Fruit fly (Drosophila melanogaster) whole organism, adult: ENCODE measurements around the gene CG7276.
A peak's percentile ranks its signal among the peaks of the same experiment; 100 is the strongest.

Experiments
- CG11617 ChIP-seq: fragments of 200-800 bp; sonication (Bioruptor generic); optimal IDR thresholded peaks from 2 replicates; lab custom pipeline; 2017; ENCODE audit warnings: mild to moderate bottlenecking, missing biosample characterization, missing genetic modification reagents, missing genetic modification characterization
- CG12768 ChIP-seq: fragments of 200-800 bp; sonication (Bioruptor generic); optimal IDR thresholded peaks from 2 replicates; lab custom pipeline; 2017; ENCODE audit warnings: missing biosample characterization, missing genetic modification characterization, mild to moderate bottlenecking, moderate library complexity, missing genetic modification reagents
- CG14711 ChIP-seq: fragments of 200-800 bp; sonication (Bioruptor generic); optimal IDR thresholded peaks from 2 replicates; lab custom pipeline; 2018; ENCODE audit warnings: missing biosample characterization, mild to moderate bottlenecking, missing genetic modification characterization, moderate library complexity
- CG1620 ChIP-seq: fragments of 200-800 bp; sonication (Bioruptor generic); optimal IDR thresholded peaks from 2 replicates; lab custom pipeline; 2016; ENCODE audit warnings: missing biosample characterization, missing genetic modification characterization
- CG33017 ChIP-seq: fragments of 200-800 bp; sonication (Bioruptor generic); optimal IDR thresholded peaks from 2 replicates; lab custom pipeline; 2018; ENCODE audit warnings: missing biosample characterization, mild to moderate bottlenecking, missing genetic modification characterization, moderate library complexity
- CG5204 ChIP-seq: fragments of 200-800 bp; sonication (Bioruptor generic); optimal IDR thresholded peaks from 2 replicates; lab custom pipeline; 2016; ENCODE audit warnings: missing biosample characterization, missing genetic modification characterization
- CG7045 ChIP-seq: fragments of 200-800 bp; sonication (Bioruptor generic); optimal IDR thresholded peaks from 2 replicates; lab custom pipeline; 2017; ENCODE audit warnings: missing biosample characterization, mild to moderate bottlenecking, missing genetic modification characterization
- CG7101 ChIP-seq: fragments of 200-800 bp; sonication (Bioruptor generic); optimal IDR thresholded peaks from 2 replicates; lab custom pipeline; 2018; ENCODE audit warnings: missing biosample characterization, mild to moderate bottlenecking, missing genetic modification characterization, moderate library complexity
- Clk ChIP-seq: fragments of 200-800 bp; sonication (Bioruptor generic); optimal IDR thresholded peaks from 2 replicates; lab custom pipeline; 2017; ENCODE audit warnings: missing biosample characterization, missing genetic modification characterization
- Crg-1 ChIP-seq: fragments of 200-800 bp; sonication (Bioruptor generic); optimal IDR thresholded peaks from 2 replicates; lab custom pipeline; 2016; ENCODE audit warnings: missing biosample characterization, missing genetic modification characterization
- Hr96 ChIP-seq: fragments of 200-800 bp; sonication (Bioruptor generic); optimal IDR thresholded peaks from 2 replicates; lab custom pipeline; 2016; ENCODE audit warnings: missing biosample characterization, missing genetic modification characterization
- Mnt ChIP-seq: fragments of 200-800 bp; sonication (Bioruptor generic); optimal IDR thresholded peaks from 2 replicates; lab custom pipeline; 2016; ENCODE audit warnings: missing biosample characterization, mild to moderate bottlenecking, missing genetic modification characterization
- bab1 ChIP-seq: fragments of 200-800 bp; sonication (Bioruptor generic); optimal IDR thresholded peaks from 3 replicates; lab custom pipeline; 2019; ENCODE audit warnings: missing biosample characterization, mild to moderate bottlenecking, missing genetic modification characterization, moderate library complexity
- cic ChIP-seq: fragments of 200-800 bp; sonication (Bioruptor generic); optimal IDR thresholded peaks from 2 replicates; lab custom pipeline; 2017; ENCODE audit warnings: missing biosample characterization, mild to moderate bottlenecking, missing genetic modification characterization, moderate library complexity
- cnc ChIP-seq, 2 experiments: fragments of >200 bp; optimal IDR thresholded peaks; 2 replicates each; lab custom pipeline; 2017
- kay ChIP-seq: fragments of 200-800 bp; sonication (Bioruptor generic); peaks from one replicate; lab custom pipeline; 2016; ENCODE audit warnings: missing biosample characterization, missing genetic modification characterization, borderline replicate concordance
- ovo ChIP-seq: fragments of 200-800 bp; sonication (Bioruptor generic); optimal IDR thresholded peaks from 2 replicates; lab custom pipeline; 2016; ENCODE audit warnings: missing biosample characterization, missing genetic modification characterization
- pad ChIP-seq: fragments of 200-800 bp; sonication (Bioruptor generic); optimal IDR thresholded peaks from 3 replicates; lab custom pipeline; 2017; ENCODE audit warnings: missing biosample characterization, missing genetic modification characterization, mild to moderate bottlenecking, moderate library complexity, missing genetic modification reagents
- tj ChIP-seq: fragments of 200-800 bp; sonication (Bioruptor generic); optimal IDR thresholded peaks from 3 replicates; lab custom pipeline; 2017; ENCODE audit warnings: missing biosample characterization, mild to moderate bottlenecking, missing genetic modification characterization, moderate library complexity
- toe ChIP-seq: fragments of 200-800 bp; sonication (Bioruptor generic); optimal IDR thresholded peaks from 2 replicates; lab custom pipeline; 2016; ENCODE audit warnings: missing biosample characterization, missing genetic modification characterization

Gene CG7276

DNA sequence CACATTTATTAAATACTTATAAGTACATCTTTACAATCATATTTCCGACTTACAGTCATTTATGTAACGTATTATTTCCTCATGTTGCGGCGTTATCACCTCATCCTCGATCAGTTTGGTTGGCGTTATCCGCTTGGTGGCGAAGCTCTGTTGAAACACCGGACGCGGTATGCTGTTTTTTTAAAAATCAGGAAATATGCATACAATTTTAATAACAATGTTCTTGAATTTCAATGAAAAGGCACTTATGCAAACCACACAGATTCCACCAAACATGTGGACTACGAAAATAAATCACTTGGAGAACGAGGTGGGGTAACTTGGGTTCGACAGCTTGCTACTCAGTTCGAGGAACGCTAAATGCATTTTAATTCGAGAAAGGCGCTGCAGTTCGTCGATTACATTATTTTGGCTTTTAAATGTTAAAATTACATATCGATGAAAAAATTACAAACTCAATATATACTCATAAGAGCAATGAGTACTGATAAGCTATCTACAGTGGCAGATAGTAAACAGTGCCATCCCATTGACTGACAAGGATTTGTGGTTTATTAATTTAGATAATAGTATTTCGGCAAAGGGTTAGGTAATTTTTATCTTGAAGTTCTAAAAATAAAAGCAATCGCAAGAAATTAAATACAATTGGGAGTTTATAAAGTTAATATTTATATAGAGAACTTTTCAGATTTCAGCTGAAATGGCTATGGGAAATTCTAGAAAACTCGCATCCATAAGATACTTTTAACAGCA, 8.3 kb downstream of the CG7276 start:
- TF ChIP-seq CG12768 (GFP tag; lab: Kevin White, UChicago) (no peak), cic (GFP tag; lab: Kevin White, UChicago) (peak; percentile 53)

dm6 chr3L:15507148-15507896, 9.3 kb downstream of the CG7276 start:
- TF ChIP-seq toe (GFP tag; lab: Kevin White, UChicago) (no peak), CG1620 (GFP tag; lab: Kevin White, UChicago) (no peak), CG12768 (GFP tag; lab: Kevin White, UChicago) (no peak), pad (GFP tag; lab: Kevin White, UChicago) (no peak), ovo (GFP tag; lab: Kevin White, UChicago) (no peak), kay (no peak), Mnt (GFP tag; lab: Kevin White, UChicago) (no peak), CG5204 (no peak), bab1 (no peak), CG14711 (tag; lab: Kevin White, UChicago) (no peak), cnc (optimal IDR thresholded peaks at IDR 0.05; lab: Kevin White, UChicago) (no peak), CG33017 (tag; lab: Kevin White, UChicago) (no peak), CG11617 (no peak), Hr96 (no peak), Crg-1 (GFP tag; lab: Kevin White, UChicago) (no peak), CG7045 (GFP tag; lab: Kevin White, UChicago) (no peak), Clk (no peak)

DNA sequence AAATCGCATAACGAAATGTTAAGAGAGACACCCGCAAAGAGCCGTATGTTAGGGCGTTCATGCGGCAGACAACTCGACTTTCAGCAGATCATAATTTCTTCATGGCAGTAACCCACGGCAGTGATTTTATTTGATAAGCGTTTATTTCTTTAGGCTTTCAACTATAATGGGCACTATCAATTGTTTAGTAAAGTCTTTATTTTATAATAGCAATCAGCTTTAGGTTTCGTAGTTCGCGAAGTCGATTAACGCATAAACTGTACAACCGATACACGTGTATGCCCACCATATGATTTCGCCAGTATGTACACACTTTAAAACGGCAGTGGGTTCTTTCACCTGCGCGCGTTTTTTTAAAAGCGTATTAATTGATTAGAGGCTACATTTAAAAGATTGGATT, 10.2 kb downstream of the CG7276 start, which contains the start of gene CG7841:
TSS of gene CG7841 (minus strand) at position 20 of the 400 bp plus-strand sequence.
- TF ChIP-seq toe (GFP tag; lab: Kevin White, UChicago) (no peak), CG7101 (tag; lab: Kevin White, UChicago) (peak; percentile 99), CG1620 (GFP tag; lab: Kevin White, UChicago) (peak; percentile 90), Crg-1 (GFP tag; lab: Kevin White, UChicago) (peak; percentile 95), CG33017 (tag; lab: Kevin White, UChicago) (peak; percentile 99), Hr96 (peak; percentile 98), kay (peak; percentile 98), CG12768 (GFP tag; lab: Kevin White, UChicago) (peak; percentile 99), tj (GFP tag; lab: Kevin White, UChicago) (peak; percentile 89), Clk (peak; percentile 96), CG7045 (GFP tag; lab: Kevin White, UChicago) (peak; percentile 99), pad (GFP tag; lab: Kevin White, UChicago) (peak; percentile 90), Mnt (GFP tag; lab: Kevin White, UChicago) (peak; percentile 99), CG14711 (tag; lab: Kevin White, UChicago) (peak; percentile 97), CG11617 (peak; percentile 99), CG5204 (no peak), bab1 (peak; percentile 99), cnc (optimal IDR thresholded peaks at IDR 0.05; lab: Kevin White, UChicago) (no peak), cic (GFP tag; lab: Kevin White, UChicago) (peak; percentile 87), ovo (GFP tag; lab: Kevin White, UChicago) (peak; percentile 91)

DNA sequence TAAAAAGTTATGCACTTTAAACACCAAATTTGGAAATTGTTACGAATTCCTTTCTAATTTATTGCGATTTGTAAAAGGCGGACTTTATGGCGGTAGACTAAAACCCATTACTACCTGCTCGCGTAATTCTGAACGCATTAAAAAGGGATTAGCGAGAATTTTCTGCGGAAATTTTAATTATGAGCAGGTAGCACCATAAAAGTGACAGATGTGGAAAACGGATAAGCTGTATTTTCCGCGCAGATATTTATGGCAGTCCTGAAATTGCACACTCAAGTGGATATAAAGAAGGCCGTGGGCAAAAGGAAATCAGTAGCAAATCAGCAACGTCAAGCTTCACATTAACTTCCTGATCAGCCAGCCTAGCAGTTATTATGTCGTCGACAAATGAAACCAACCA, 10.7 kb downstream of the CG7276 start, which contains the start of gene Z600:
TSS of gene Z600 (plus strand) at position 312 of the 400 bp plus-strand sequence.
- no peak for TF ChIP-seq Crg-1 (GFP tag; lab: Kevin White, UChicago)
- TF ChIP-seq CG14711 (tag; lab: Kevin White, UChicago), result no peak
- no peak for TF ChIP-seq cnc (optimal IDR thresholded peaks at IDR 0.05; lab: Kevin White, UChicago)
- no peak for TF ChIP-seq CG7101 (tag; lab: Kevin White, UChicago)
- no peak for TF ChIP-seq cic (GFP tag; lab: Kevin White, UChicago)
- TF ChIP-seq CG12768 (GFP tag; lab: Kevin White, UChicago), result no peak
- no peak for TF ChIP-seq ovo (GFP tag; lab: Kevin White, UChicago)
- no peak for TF ChIP-seq CG1620 (GFP tag; lab: Kevin White, UChicago)
- TF ChIP-seq bab1, result no peak
- no peak for TF ChIP-seq CG5204
- no peak for TF ChIP-seq CG33017 (tag; lab: Kevin White, UChicago)
- TF ChIP-seq kay, result no peak
- TF ChIP-seq CG11617, result no peak
- TF ChIP-seq Mnt (GFP tag; lab: Kevin White, UChicago), result no peak
- TF ChIP-seq Clk, result no peak

DNA sequence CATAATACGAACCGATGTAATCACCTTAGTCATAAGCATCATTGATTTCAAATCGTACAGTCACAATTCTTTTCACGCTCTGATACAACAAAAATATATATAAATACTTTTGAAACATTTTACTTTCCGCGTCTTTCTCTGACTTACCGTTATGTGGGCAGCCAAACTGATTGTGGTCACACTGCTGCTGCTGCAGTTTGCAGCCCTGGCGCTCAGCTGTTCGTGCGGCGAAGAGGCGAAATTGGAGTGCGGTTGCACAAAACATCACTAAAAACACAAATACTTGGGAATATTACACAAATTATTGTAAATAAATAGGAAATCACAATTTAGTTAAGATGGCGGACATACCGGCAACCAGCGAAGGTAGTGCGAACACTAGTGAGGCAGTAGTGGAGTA, 11.4 kb downstream of the CG7276 start, which contains the start of the genes gdl and gdl-ORF39:
TSS of gene gdl (plus strand) at position 48 of the 400 bp plus-strand sequence.
TSS of gene gdl-ORF39 (plus strand) at position 48 of the 400 bp plus-strand sequence.
- TF ChIP-seq tj (GFP tag; lab: Kevin White, UChicago), result no peak
- TF ChIP-seq bab1, result peak; percentile 54
- no peak for TF ChIP-seq CG1620 (GFP tag; lab: Kevin White, UChicago)
- no peak for TF ChIP-seq CG12768 (GFP tag; lab: Kevin White, UChicago)
- no peak for TF ChIP-seq kay
- TF ChIP-seq Hr96, result no peak
- peak; percentile 54 for TF ChIP-seq Mnt (GFP tag; lab: Kevin White, UChicago)
- TF ChIP-seq CG7101 (tag; lab: Kevin White, UChicago), result no peak
- no peak for TF ChIP-seq cic (GFP tag; lab: Kevin White, UChicago)
